Worm (Caenorhabditis elegans): ENCODE measurements around the gene wdr-20.

Gene wdr-20

ce11 chrV:10149728-10150127 lies 15.8 kb upstream of the wdr-20 start, which contains the start of gene srsx-27:
srsx-27 (plus strand) TSS chrV:10150028.
- TF ChIP-seq K12H6.12 (tag; optimal IDR thresholded peaks at IDR 0.05) (no peak), attf-6 (GFP tag; IDR thresholded peaks at IDR 0.05) (no peak), nhr-80 (tag; optimal IDR thresholded peaks at IDR 0.05) (no peak), xnd-1 (tag; optimal IDR thresholded peaks at IDR 0.05) (no peak), B0035.1 (tag; optimal IDR thresholded peaks at IDR 0.05) (no peak), B0019.2 (GFP tag; conservative IDR thresholded peaks at IDR 0.05) (no peak), hrde-1 (tag; optimal IDR thresholded peaks at IDR 0.05; ENCODE audit: borderline replicate concordance) (no peak), mes-4 (tag; optimal IDR thresholded peaks at IDR 0.05) (no peak), pha-4 (tag; optimal IDR thresholded peaks at IDR 0.05) (no peak), F22D6.2 (tag; optimal IDR thresholded peaks at IDR 0.05) (no peak), mel-28 (tag; optimal IDR thresholded peaks at IDR 0.05; ENCODE audit: borderline replicate concordance) (no peak), die-1 (tag; optimal IDR thresholded peaks at IDR 0.05) (no peak), tbp1 (GFP tag; optimal IDR thresholded peaks at IDR 0.05) (no peak), dpff-1 (tag; optimal IDR thresholded peaks at IDR 0.05) (no peak), K11D2.4 (GFP tag; IDR thresholded peaks at IDR 0.05) (no peak), ztf-28 (GFP tag; IDR thresholded peaks at IDR 0.05) (no peak)

DNA sequence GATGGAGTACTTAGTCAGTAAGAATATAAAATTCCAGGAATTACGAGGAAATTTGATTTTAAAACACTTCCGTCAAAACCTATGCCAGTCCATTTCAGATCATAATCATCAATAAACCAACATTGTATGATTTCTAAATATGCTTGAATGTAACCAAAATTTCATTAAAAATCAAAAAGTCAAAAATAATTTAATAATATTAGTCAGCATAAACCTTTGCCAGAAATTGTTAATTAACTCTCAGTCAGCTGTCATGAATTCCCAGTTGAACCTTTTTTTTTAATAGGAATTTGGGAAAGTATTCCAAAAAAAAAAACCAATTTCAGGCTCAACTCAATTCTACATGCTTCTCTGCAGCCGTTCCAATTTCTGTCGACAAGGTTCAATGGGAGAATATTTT lies 14.4 kb upstream of the wdr-20 start, which contains the start of gene srsx-26:
TSS of gene srsx-26 (plus strand) at position 301 of the 400 bp plus-strand sequence.
- TF ChIP-seq egl-18 (GFP tag; IDR thresholded peaks at IDR 0.05) = no peak
- TF ChIP-seq F57A8.1 (GFP tag; optimal IDR thresholded peaks at IDR 0.05) = no peak
- TF ChIP-seq rpc-1 (optimal IDR thresholded peaks at IDR 0.05) = no peak
- no peak for TF ChIP-seq rpc-1 (tag; optimal IDR thresholded peaks at IDR 0.05)
- no peak for TF ChIP-seq lin-40 (tag; optimal IDR thresholded peaks at IDR 0.05)
- TF ChIP-seq ceh-91 (GFP tag; IDR thresholded peaks at IDR 0.05) = no peak
- TF ChIP-seq ceh-79 (tag; optimal IDR thresholded peaks at IDR 0.05) = no peak
- TF ChIP-seq ztf-18 (tag; optimal IDR thresholded peaks at IDR 0.05) = no peak
- no peak for TF ChIP-seq B0035.1 (tag; optimal IDR thresholded peaks at IDR 0.05)
- no peak for TF ChIP-seq nhr-80 (tag; optimal IDR thresholded peaks at IDR 0.05)
- TF ChIP-seq nhr-90 (tag; optimal IDR thresholded peaks at IDR 0.05) = no peak
- no peak for TF ChIP-seq tbp1 (GFP tag; optimal IDR thresholded peaks at IDR 0.05)
- TF ChIP-seq T07F8.4 (tag; optimal IDR thresholded peaks at IDR 0.05) = no peak
- TF ChIP-seq ceh-27 (GFP tag; optimal IDR thresholded peaks at IDR 0.05) = no peak
- no peak for TF ChIP-seq nfya-1 (tag; optimal IDR thresholded peaks at IDR 0.05; ENCODE audit: borderline replicate concordance, insufficient read depth)
- TF ChIP-seq ets-4 (GFP tag; optimal IDR thresholded peaks at IDR 0.05) = no peak
- TF ChIP-seq dpl-1 (GFP tag; optimal IDR thresholded peaks at IDR 0.05) = no peak
- no peak for TF ChIP-seq C06A6.2 (GFP tag; conservative IDR thresholded peaks at IDR 0.05)
- no peak for TF ChIP-seq cebp-1 (GFP tag; IDR thresholded peaks at IDR 0.05)
- no peak for TF ChIP-seq cebp-1 (tag; optimal IDR thresholded peaks at IDR 0.05)
- no peak for TF ChIP-seq F22D6.2 (tag; optimal IDR thresholded peaks at IDR 0.05)
- TF ChIP-seq mel-28 (tag; optimal IDR thresholded peaks at IDR 0.05; ENCODE audit: borderline replicate concordance) = no peak

ce11 chrV:10146787-10147186 lies 12.8 kb upstream of the wdr-20 start:
- TF ChIP-seq hlh-26 (GFP tag; conservative IDR thresholded peaks at IDR 0.05) (no peak), him-1 (tag; optimal IDR thresholded peaks at IDR 0.05) (no peak), C17E4.6 (GFP tag; IDR thresholded peaks at IDR 0.05) (no peak), repo-1 (tag; optimal IDR thresholded peaks at IDR 0.05) (no peak), B0035.1 (tag; optimal IDR thresholded peaks at IDR 0.05) (no peak), T26A5.8 (tag; optimal IDR thresholded peaks at IDR 0.05) (no peak), F22D6.2 (tag; optimal IDR thresholded peaks at IDR 0.05) (no peak), lir-1 (GFP tag; conservative IDR thresholded peaks at IDR 0.05) (no peak), F57A8.1 (GFP tag; optimal IDR thresholded peaks at IDR 0.05) (no peak), aptf-3 (GFP tag; IDR thresholded peaks at IDR 0.05) (no peak), nhr-179 (tag; optimal IDR thresholded peaks at IDR 0.05) (no peak)

Measured in whole organism, young adult.